Fruit fly (Drosophila melanogaster): ENCODE results near the gene sinu.

sinu gene

DNA sequence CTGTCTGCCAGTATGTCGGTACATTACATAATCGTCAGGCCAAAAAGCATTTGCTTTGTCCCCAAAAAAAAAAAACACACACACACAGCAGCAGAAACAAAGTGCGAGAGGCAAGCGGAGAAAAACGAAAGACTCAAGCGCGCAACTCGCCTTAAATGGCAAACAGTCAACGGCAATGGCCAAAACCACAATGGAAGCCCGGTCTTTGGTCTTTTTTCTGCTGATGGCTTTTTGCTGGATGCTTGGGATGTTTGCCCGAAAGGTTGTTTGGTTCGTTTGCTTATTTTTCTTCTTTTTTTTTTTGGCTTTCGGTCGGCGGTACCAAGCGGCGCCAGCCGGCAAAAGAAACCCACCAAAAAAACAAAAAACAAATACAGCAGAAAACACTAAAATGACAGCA lies 9.7 kb upstream of the sinu start:
- no peak for TF ChIP-seq CG10348 (GFP tag; IDR thresholded peaks at IDR 0.05)
- no peak for TF ChIP-seq CG8301 (tag; optimal IDR thresholded peaks at IDR 0.05)
- no peak for TF ChIP-seq gl (tag; optimal IDR thresholded peaks at IDR 0.05)
- peak; percentile 12 for TF ChIP-seq Snoo (tag; optimal IDR thresholded peaks at IDR 0.05)
- no peak for TF ChIP-seq CG34367 (tag; optimal IDR thresholded peaks at IDR 0.05)
- no peak for TF ChIP-seq Pif1B (GFP tag; optimal IDR thresholded peaks at IDR 0.05)
- no peak for TF ChIP-seq rn (GFP tag; IDR thresholded peaks at IDR 0.05)
- TF ChIP-seq CG32121 (GFP tag; IDR thresholded peaks at IDR 0.05), result no peak
- no peak for TF ChIP-seq CG15710 (tag; optimal IDR thresholded peaks at IDR 0.05)
- no peak for TF ChIP-seq CG17806 (tag; optimal IDR thresholded peaks at IDR 0.05)
- no peak for TF ChIP-seq EcR (GFP tag; optimal IDR thresholded peaks at IDR 0.05)
- TF ChIP-seq D1 (tag; optimal IDR thresholded peaks at IDR 0.05), result no peak
- no peak for TF ChIP-seq CG13204 (GFP tag; optimal IDR thresholded peaks at IDR 0.05)
- 0 out of 3 replicates have a peak, but pooled peaks have one; percentile 42 for TF ChIP-seq CG4496 (GFP tag; IDR thresholded peaks at IDR 0.05)
- TF ChIP-seq CG9948 (tag; optimal IDR thresholded peaks at IDR 0.05), result no peak
- no peak for TF ChIP-seq CG14655 (GFP tag; optimal IDR thresholded peaks at IDR 0.05)
- no peak for TF ChIP-seq Pif1A (GFP tag; optimal IDR thresholded peaks at IDR 0.05)
- TF ChIP-seq fd96Ca (GFP tag; IDR thresholded peaks at IDR 0.05), result peak; percentile 46; the same call in 1 of the 3 replicates
- TF ChIP-seq Ets98B (GFP tag; IDR thresholded peaks at IDR 0.05), result peak; percentile 22; the same call in 1 of the 2 replicates
- peak; percentile 62 for TF ChIP-seq CG12605 (GFP tag; IDR thresholded peaks at IDR 0.05)
- no peak for TF ChIP-seq CG8159 (tag; optimal IDR thresholded peaks at IDR 0.05)

DNA sequence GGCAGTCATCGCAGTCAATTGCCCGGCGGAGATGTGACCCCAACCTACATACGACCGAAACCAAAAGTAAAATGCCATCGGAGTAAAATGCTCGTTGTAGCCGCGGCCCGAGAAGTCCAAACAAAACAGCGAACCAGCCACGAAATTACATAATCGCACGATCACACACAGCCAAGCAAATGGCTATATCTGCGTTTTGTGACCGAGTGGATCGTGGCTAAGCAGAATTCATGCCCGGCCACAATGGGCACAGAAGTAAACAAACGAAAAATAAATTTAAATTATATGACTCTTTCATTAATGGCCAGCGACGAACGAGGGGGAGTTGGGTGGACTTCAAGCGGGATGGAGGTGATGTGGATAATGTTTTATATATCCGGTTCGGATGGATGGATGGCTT lies 8.3 kb upstream of the sinu start:
- TF ChIP-seq Ets98B (GFP tag; IDR thresholded peaks at IDR 0.05), result peak; percentile 10; the same call in 1 of the 2 replicates
- no peak for TF ChIP-seq CG8159 (tag; optimal IDR thresholded peaks at IDR 0.05)
- no peak for TF ChIP-seq CG32121 (GFP tag; IDR thresholded peaks at IDR 0.05)
- no peak for TF ChIP-seq CG9948 (tag; optimal IDR thresholded peaks at IDR 0.05)
- no peak for TF ChIP-seq gl (tag; optimal IDR thresholded peaks at IDR 0.05)
- TF ChIP-seq D1 (tag; optimal IDR thresholded peaks at IDR 0.05), result no peak
- TF ChIP-seq CG8301 (tag; optimal IDR thresholded peaks at IDR 0.05), result no peak
- TF ChIP-seq EcR (GFP tag; optimal IDR thresholded peaks at IDR 0.05), result no peak

DNA sequence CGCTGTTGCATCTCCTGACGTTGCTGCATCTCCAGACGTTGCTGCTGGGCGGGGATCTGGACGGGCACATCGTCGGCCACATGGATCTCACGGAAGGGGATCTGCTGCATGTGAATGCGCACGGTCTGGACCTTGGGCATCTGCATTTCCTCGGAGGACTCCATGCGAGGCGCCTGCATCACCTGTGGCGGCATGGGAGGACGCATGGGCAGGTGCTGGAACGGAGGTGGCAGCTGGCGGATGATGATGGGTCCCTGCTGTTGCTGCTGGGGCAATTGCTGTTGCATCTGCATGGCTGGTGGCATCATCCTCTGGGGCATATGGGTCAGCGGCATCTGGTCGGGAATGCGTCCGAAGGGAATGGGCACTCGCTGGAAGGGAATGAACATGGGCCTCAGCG lies 7.0 kb upstream of the sinu start:
- no peak for TF ChIP-seq CG4496 (GFP tag; IDR thresholded peaks at IDR 0.05)
- no peak for TF ChIP-seq Snoo (tag; optimal IDR thresholded peaks at IDR 0.05)
- TF ChIP-seq EcR (GFP tag; optimal IDR thresholded peaks at IDR 0.05), result no peak
- no peak for TF ChIP-seq D1 (tag; optimal IDR thresholded peaks at IDR 0.05)

DNA sequence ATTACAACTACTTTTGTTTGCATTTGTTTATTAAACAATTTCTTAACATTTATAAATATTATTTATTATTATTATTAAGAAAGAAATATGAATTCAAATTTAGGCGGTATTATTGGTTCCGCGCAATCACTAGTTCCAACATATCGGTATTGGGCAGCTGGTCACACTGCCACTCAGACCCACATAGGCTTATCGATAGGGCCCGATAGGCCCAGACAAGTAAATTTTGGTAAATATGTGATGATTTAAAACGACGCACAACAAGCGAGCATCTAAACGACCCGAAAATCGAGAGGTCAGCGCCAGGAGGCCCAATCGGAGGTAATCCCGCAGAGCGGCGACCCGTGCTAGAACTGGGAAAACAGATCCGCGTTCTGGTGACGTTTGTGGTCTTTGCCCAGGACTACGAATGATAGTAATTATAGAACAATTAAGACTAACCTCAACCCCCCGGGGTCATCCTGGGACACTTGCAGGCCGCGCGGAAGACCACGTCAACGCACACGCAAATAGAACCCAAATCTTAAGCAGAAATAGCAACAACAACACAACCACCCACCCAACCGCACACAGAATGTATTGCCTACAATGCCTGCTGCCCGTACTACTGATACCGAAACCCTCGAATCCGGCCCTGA lies 3.8 kb upstream of the sinu start, which contains the start of gene bc10:
bc10 (plus strand) TSS at position 181 of the 638 bp plus-strand sequence.
- no peak for TF ChIP-seq rn (GFP tag; IDR thresholded peaks at IDR 0.05)

DNA sequence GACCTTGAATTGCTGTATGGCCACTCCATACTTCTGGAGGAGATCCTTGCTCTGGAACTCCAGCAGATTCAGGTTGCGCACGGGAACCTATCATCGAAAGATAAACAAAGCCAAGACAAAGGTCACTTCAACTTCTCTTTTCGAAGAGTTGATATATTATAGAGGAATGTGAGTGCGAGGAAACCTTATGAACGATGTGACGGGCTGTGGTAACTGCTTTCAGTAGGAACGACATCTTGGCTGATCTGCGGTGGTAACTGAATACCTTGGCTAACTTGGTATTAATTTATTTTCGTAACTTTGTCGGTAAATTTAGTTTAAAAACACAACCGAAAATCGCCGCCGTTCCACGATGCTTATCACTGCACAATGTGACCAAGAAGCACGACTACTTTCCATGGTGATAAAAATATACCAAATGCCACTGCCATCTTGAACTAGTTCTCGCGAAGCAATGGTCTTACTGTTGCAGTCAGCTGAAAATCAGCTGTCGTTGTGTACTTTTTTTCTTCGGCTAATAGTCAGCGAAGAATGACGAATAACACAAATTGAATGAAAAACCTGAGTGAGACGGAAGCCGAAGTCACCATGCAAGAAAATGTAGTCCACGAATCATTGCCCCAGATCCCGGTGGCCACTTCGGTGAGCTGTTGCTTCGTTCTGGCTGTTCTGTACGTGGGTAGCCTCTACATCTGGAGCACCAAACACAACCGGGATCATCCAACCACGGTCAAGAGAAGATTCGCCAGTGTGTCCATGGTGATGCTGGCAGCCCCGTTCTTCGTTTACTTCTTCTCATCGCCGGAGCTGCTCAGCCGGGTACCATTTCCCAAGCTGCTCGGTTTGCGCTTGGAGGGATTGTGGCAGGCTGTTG lies 2.1 kb upstream of the sinu start, which contains the start of the genes ScsbetaG and Sras:
ScsbetaG (minus strand) TSS at position 383 of the 874 bp plus-strand sequence.
Sras (plus strand) TSS at position 466 of the 874 bp plus-strand sequence.
- no peak for TF ChIP-seq CG10348 (GFP tag; IDR thresholded peaks at IDR 0.05)
- TF ChIP-seq Snoo (tag; optimal IDR thresholded peaks at IDR 0.05), result no peak
- TF ChIP-seq Pif1A (GFP tag; optimal IDR thresholded peaks at IDR 0.05), result no peak
- TF ChIP-seq Ets98B (GFP tag; IDR thresholded peaks at IDR 0.05), result no peak; the same call in 1 of the 2 replicates
- TF ChIP-seq gl (tag; optimal IDR thresholded peaks at IDR 0.05), result peak; percentile 1
- no peak for TF ChIP-seq CG32121 (GFP tag; IDR thresholded peaks at IDR 0.05)

DNA sequence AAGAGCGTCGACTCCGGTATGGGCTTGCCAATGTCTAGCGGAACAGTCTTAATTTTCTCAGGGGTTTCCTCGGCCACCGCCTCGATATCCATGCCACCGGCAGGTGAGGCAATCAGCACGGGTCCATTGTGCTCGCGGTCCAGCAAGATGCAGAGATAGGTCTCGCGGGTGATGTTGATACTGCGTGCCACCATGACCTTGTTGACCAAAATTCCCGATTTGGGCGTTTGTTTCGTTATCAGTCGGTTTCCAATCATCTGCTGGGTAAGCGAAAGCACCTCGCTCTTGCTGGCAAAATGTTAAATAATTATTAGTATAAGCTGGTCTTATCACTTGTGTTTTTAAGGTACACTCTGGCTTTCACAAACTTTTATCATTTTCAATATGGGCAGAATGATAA lies 1.2 kb upstream of the sinu start:
- TF ChIP-seq Snoo (tag; optimal IDR thresholded peaks at IDR 0.05) (no peak), Pif1B (GFP tag; optimal IDR thresholded peaks at IDR 0.05) (no peak), CG34367 (tag; optimal IDR thresholded peaks at IDR 0.05) (no peak), CG4496 (GFP tag; IDR thresholded peaks at IDR 0.05) (no peak), CG17806 (tag; optimal IDR thresholded peaks at IDR 0.05) (no peak), fd96Ca (GFP tag; IDR thresholded peaks at IDR 0.05) (no peak), CG12605 (GFP tag; IDR thresholded peaks at IDR 0.05) (no peak), CG10348 (GFP tag; IDR thresholded peaks at IDR 0.05) (no peak), CG8301 (tag; optimal IDR thresholded peaks at IDR 0.05) (no peak), CG13204 (GFP tag; optimal IDR thresholded peaks at IDR 0.05) (no peak), CG14655 (GFP tag; optimal IDR thresholded peaks at IDR 0.05) (no peak), gl (tag; optimal IDR thresholded peaks at IDR 0.05) (no peak), Ets98B (GFP tag; IDR thresholded peaks at IDR 0.05) (no peak), CG8159 (tag; optimal IDR thresholded peaks at IDR 0.05) (no peak), CG32121 (GFP tag; IDR thresholded peaks at IDR 0.05) (no peak), Pif1A (GFP tag; optimal IDR thresholded peaks at IDR 0.05) (no peak), CG9948 (tag; optimal IDR thresholded peaks at IDR 0.05) (no peak), D1 (tag; optimal IDR thresholded peaks at IDR 0.05) (no peak), rn (GFP tag; IDR thresholded peaks at IDR 0.05) (no peak), EcR (GFP tag; optimal IDR thresholded peaks at IDR 0.05) (no peak)
